Fruit fly (Drosophila melanogaster): ENCODE data around the gene CG11437.
A peak's percentile ranks its signal among the peaks of the same experiment; 100 is the strongest.

The CG11437 gene

dm6 chr3L:22468562-22468961 lies at the start of gene CG11437:
CG11437 (plus strand) TSS chr3L:22468862.
- no peak for TF ChIP-seq CG8478 (optimal IDR thresholded peaks at IDR 0.05)
- no peak for TF ChIP-seq pan (optimal IDR thresholded peaks at IDR 0.05)
- TF ChIP-seq EcR (GFP tag; optimal IDR thresholded peaks at IDR 0.05): no peak
- no peak for TF ChIP-seq psq (optimal IDR thresholded peaks at IDR 0.05)
- TF ChIP-seq Dll (optimal IDR thresholded peaks at IDR 0.05): no peak
- no peak for TF ChIP-seq usp (GFP tag; optimal IDR thresholded peaks at IDR 0.05)

- TF ChIP-seq CG8478 (optimal IDR thresholded peaks at IDR 0.05) (no peak), psq (optimal IDR thresholded peaks at IDR 0.05) (no peak), EcR (GFP tag; optimal IDR thresholded peaks at IDR 0.05) (peak in 1 of 2 experiments; percentile 65)
Measured at dm6 chr3L:22420603-22421308, 47.9 kb upstream of the CG11437 start.

dm6 chr3L:22424711-22425110 lies 44.0 kb upstream of the CG11437 start:
- TF ChIP-seq usp (GFP tag; optimal IDR thresholded peaks at IDR 0.05): no peak

dm6 chr3L:22437111-22437510 lies 31.6 kb upstream of the CG11437 start:
- TF ChIP-seq usp (GFP tag; optimal IDR thresholded peaks at IDR 0.05) (no peak), EcR (GFP tag; optimal IDR thresholded peaks at IDR 0.05) (no peak), psq (optimal IDR thresholded peaks at IDR 0.05) (no peak), CG8478 (optimal IDR thresholded peaks at IDR 0.05) (no peak), Dll (optimal IDR thresholded peaks at IDR 0.05) (no peak), pan (optimal IDR thresholded peaks at IDR 0.05) (no peak)

dm6 chr3L:22454368-22454767 lies 14.3 kb upstream of the CG11437 start, which contains the start of gene CG11449:
CG11449 (plus strand) TSS chr3L:22454373.
- TF ChIP-seq Dll (optimal IDR thresholded peaks at IDR 0.05) (no peak), CG8478 (optimal IDR thresholded peaks at IDR 0.05) (no peak), psq (optimal IDR thresholded peaks at IDR 0.05) (no peak), EcR (GFP tag; optimal IDR thresholded peaks at IDR 0.05) (no peak), usp (GFP tag; optimal IDR thresholded peaks at IDR 0.05) (no peak), pan (optimal IDR thresholded peaks at IDR 0.05) (no peak)

dm6 chr3L:22455953-22456488 lies 12.6 kb upstream of the CG11437 start:
- TF ChIP-seq usp (GFP tag; optimal IDR thresholded peaks at IDR 0.05) (no peak), EcR (GFP tag; optimal IDR thresholded peaks at IDR 0.05) (no peak), CG8478 (optimal IDR thresholded peaks at IDR 0.05) (no peak), pan (optimal IDR thresholded peaks at IDR 0.05) (no peak), psq (optimal IDR thresholded peaks at IDR 0.05) (no peak), Dll (optimal IDR thresholded peaks at IDR 0.05) (no peak)

- no peak for TF ChIP-seq usp (GFP tag; optimal IDR thresholded peaks at IDR 0.05)
- no peak for TF ChIP-seq psq (optimal IDR thresholded peaks at IDR 0.05)
- TF ChIP-seq Dll (optimal IDR thresholded peaks at IDR 0.05): no peak
- TF ChIP-seq CG8478 (optimal IDR thresholded peaks at IDR 0.05): no peak
- no peak for TF ChIP-seq EcR (GFP tag; optimal IDR thresholded peaks at IDR 0.05)
- no peak for TF ChIP-seq pan (optimal IDR thresholded peaks at IDR 0.05)
Measured at dm6 chr3L:22458271-22458670, 10.4 kb upstream of the CG11437 start.

- TF ChIP-seq EcR (GFP tag; optimal IDR thresholded peaks at IDR 0.05) (no peak), usp (GFP tag; optimal IDR thresholded peaks at IDR 0.05) (no peak), CG8478 (optimal IDR thresholded peaks at IDR 0.05) (no peak), pan (optimal IDR thresholded peaks at IDR 0.05) (no peak), Dll (optimal IDR thresholded peaks at IDR 0.05) (no peak), psq (optimal IDR thresholded peaks at IDR 0.05) (no peak)
Measured at dm6 chr3L:22458898-22459524, 9.7 kb upstream of the CG11437 start.

- TF ChIP-seq Dll (optimal IDR thresholded peaks at IDR 0.05) (no peak), EcR (GFP tag; optimal IDR thresholded peaks at IDR 0.05) (no peak), usp (GFP tag; optimal IDR thresholded peaks at IDR 0.05) (no peak), psq (optimal IDR thresholded peaks at IDR 0.05) (no peak), CG8478 (optimal IDR thresholded peaks at IDR 0.05) (no peak), pan (optimal IDR thresholded peaks at IDR 0.05) (no peak)
Measured at dm6 chr3L:22460428-22460827, 8.2 kb upstream of the CG11437 start.

- TF ChIP-seq Dll (optimal IDR thresholded peaks at IDR 0.05): no peak
- no peak for TF ChIP-seq EcR (GFP tag; optimal IDR thresholded peaks at IDR 0.05)
- TF ChIP-seq psq (optimal IDR thresholded peaks at IDR 0.05): no peak
- TF ChIP-seq CG8478 (optimal IDR thresholded peaks at IDR 0.05): no peak
- TF ChIP-seq usp (GFP tag; optimal IDR thresholded peaks at IDR 0.05): no peak
- no peak for TF ChIP-seq pan (optimal IDR thresholded peaks at IDR 0.05)
Measured at dm6 chr3L:22460918-22461634, 7.6 kb upstream of the CG11437 start, which contains the start of gene laza. laza (minus strand) TSS chr3L:22461131.

dm6 chr3L:22463412-22463811 lies 5.2 kb upstream of the CG11437 start:
- no peak for TF ChIP-seq EcR (GFP tag; optimal IDR thresholded peaks at IDR 0.05)
- TF ChIP-seq Dll (optimal IDR thresholded peaks at IDR 0.05): no peak
- no peak for TF ChIP-seq psq (optimal IDR thresholded peaks at IDR 0.05)
- no peak for TF ChIP-seq pan (optimal IDR thresholded peaks at IDR 0.05)
- TF ChIP-seq usp (GFP tag; optimal IDR thresholded peaks at IDR 0.05): no peak
- TF ChIP-seq CG8478 (optimal IDR thresholded peaks at IDR 0.05): no peak
